Fruit fly (Drosophila melanogaster) whole organism, adult: ENCODE results near the gene CG4133.

ENCODE experiments used
- CG12768 ChIP-seq: fragments of 200-800 bp; sonication (Bioruptor generic); optimal IDR thresholded peaks from 2 replicates; lab custom pipeline; 2017; ENCODE audit warnings: missing biosample characterization, missing genetic modification characterization, mild to moderate bottlenecking, moderate library complexity, missing genetic modification reagents
- CG14711 ChIP-seq: fragments of 200-800 bp; sonication (Bioruptor generic); optimal IDR thresholded peaks from 2 replicates; lab custom pipeline; 2018; ENCODE audit warnings: missing biosample characterization, mild to moderate bottlenecking, missing genetic modification characterization, moderate library complexity
- CG5204 ChIP-seq: fragments of 200-800 bp; sonication (Bioruptor generic); optimal IDR thresholded peaks from 2 replicates; lab custom pipeline; 2016; ENCODE audit warnings: missing biosample characterization, missing genetic modification characterization
- CG7045 ChIP-seq: fragments of 200-800 bp; sonication (Bioruptor generic); optimal IDR thresholded peaks from 2 replicates; lab custom pipeline; 2017; ENCODE audit warnings: missing biosample characterization, mild to moderate bottlenecking, missing genetic modification characterization
- CG7101 ChIP-seq: fragments of 200-800 bp; sonication (Bioruptor generic); optimal IDR thresholded peaks from 2 replicates; lab custom pipeline; 2018; ENCODE audit warnings: missing biosample characterization, mild to moderate bottlenecking, missing genetic modification characterization, moderate library complexity
- Crg-1 ChIP-seq: fragments of 200-800 bp; sonication (Bioruptor generic); optimal IDR thresholded peaks from 2 replicates; lab custom pipeline; 2016; ENCODE audit warnings: missing biosample characterization, missing genetic modification characterization
- Hr96 ChIP-seq: fragments of 200-800 bp; sonication (Bioruptor generic); optimal IDR thresholded peaks from 2 replicates; lab custom pipeline; 2016; ENCODE audit warnings: missing biosample characterization, missing genetic modification characterization
- cic ChIP-seq: fragments of 200-800 bp; sonication (Bioruptor generic); optimal IDR thresholded peaks from 2 replicates; lab custom pipeline; 2017; ENCODE audit warnings: missing biosample characterization, mild to moderate bottlenecking, missing genetic modification characterization, moderate library complexity
- cnc ChIP-seq, 2 experiments: fragments of >200 bp; optimal IDR thresholded peaks; 2 replicates each; lab custom pipeline; 2017
- kay ChIP-seq: fragments of 200-800 bp; sonication (Bioruptor generic); peaks from one replicate; lab custom pipeline; 2016; ENCODE audit warnings: missing biosample characterization, missing genetic modification characterization, borderline replicate concordance
- pad ChIP-seq: fragments of 200-800 bp; sonication (Bioruptor generic); optimal IDR thresholded peaks from 3 replicates; lab custom pipeline; 2017; ENCODE audit warnings: missing biosample characterization, missing genetic modification characterization, mild to moderate bottlenecking, moderate library complexity, missing genetic modification reagents
- tj ChIP-seq: fragments of 200-800 bp; sonication (Bioruptor generic); optimal IDR thresholded peaks from 3 replicates; lab custom pipeline; 2017; ENCODE audit warnings: missing biosample characterization, mild to moderate bottlenecking, missing genetic modification characterization, moderate library complexity
- toe ChIP-seq: fragments of 200-800 bp; sonication (Bioruptor generic); optimal IDR thresholded peaks from 2 replicates; lab custom pipeline; 2016; ENCODE audit warnings: missing biosample characterization, missing genetic modification characterization

DNA sequence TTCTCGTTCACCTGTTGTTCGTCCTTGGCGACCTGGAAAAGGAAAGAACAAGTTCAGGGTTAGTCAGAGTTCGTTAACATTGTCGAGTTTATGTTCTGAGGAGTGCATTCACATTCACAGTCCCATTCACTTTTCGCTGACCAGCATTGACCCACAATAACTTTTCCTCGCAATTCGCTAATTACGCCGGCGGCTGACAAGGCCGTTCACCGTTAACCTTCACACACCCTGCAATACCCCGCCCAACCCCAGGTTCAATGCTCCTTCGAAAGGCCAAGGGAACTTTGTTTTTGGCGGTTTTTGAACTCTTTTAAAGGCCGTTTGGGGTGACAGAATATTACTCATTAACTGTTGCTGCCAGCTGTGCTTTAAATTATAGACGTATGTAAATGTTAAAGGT lies 22.8 kb downstream of the CG4133 start:
- TF ChIP-seq CG5204 (no peak), Crg-1 (GFP tag; lab: Kevin White, UChicago) (no peak), pad (GFP tag; lab: Kevin White, UChicago) (no peak), CG7045 (no peak), CG7101 (tag; lab: Kevin White, UChicago) (no peak), toe (GFP tag; lab: Kevin White, UChicago) (no peak), cnc (optimal IDR thresholded peaks at IDR 0.05; lab: Kevin White, UChicago) (no peak), Hr96 (GFP tag; lab: Kevin White, UChicago) (no peak), CG14711 (no peak), CG12768 (no peak), kay (no peak), tj (GFP tag; lab: Kevin White, UChicago) (no peak), cic (GFP tag; lab: Kevin White, UChicago) (no peak)
